Worm (Caenorhabditis elegans): Measurements from ENCODE around the gene Y39G8B.7.

Y39G8B.7 gene

DNA sequence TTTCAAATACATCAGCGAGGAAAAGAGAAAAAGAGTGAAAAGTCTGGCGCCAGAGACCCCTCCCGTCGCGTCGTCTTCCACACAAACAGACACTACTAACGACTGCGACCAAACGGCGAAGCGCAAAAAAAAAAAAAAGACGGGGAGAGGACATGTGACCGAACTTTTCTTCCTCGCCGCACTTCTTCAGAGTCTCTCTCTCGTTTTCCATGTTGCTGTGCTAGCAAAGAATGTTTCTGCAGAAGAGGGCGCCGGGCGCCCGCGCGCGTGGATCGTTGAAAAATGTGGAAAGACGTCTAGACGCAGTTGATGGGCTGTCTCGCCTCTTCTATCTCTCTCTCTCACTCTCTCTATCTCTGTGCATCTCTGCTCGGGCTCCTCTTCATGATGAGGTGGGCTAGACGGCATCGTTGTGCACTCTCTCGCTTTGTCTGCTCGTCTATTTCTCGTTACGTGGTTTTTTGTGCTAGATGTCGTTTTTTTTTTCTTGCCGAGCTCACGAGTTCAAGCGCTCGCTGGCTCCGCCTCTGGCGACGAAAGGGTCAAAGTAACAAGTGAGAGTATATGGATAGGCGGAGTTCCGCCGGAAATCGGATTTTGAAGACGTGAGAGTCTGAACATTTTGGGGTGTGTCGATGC, 45.5 kb upstream of the Y39G8B.7 start (continued):
- TF ChIP-seq nhr-237 (tag; optimal IDR thresholded peaks at IDR 0.05) (peak; percentile 65), nhr-47 (tag; optimal IDR thresholded peaks at IDR 0.05) (peak; percentile 94), fkh-10 (GFP tag; optimal IDR thresholded peaks at IDR 0.05) (peak; percentile 95), nhr-20 (tag; optimal IDR thresholded peaks at IDR 0.05) (peak; percentile 94), lin-14 (GFP tag; optimal IDR thresholded peaks at IDR 0.05) (peak; percentile 98), dpl-1 (GFP tag; optimal IDR thresholded peaks at IDR 0.05) (peak; percentile 52 to 60 (median 57)), aha-1 (tag; optimal IDR thresholded peaks at IDR 0.05) (no peak), ztf-11 (tag; optimal IDR thresholded peaks at IDR 0.05) (peak in 1 of 2 experiments; percentile 66), lir-3 (tag; optimal IDR thresholded peaks at IDR 0.05; ENCODE audit: poor library complexity) (peak; percentile 76), ets-5 (GFP tag; IDR thresholded peaks at IDR 0.05) (0 out of 2 replicates have a peak, but pooled peaks have one; percentile 89), dsc-1 (tag; optimal IDR thresholded peaks at IDR 0.05) (peak; percentile 89), fkh-8 (tag; optimal IDR thresholded peaks at IDR 0.05) (peak; percentile 93), irx-1 (tag; optimal IDR thresholded peaks at IDR 0.05) (peak; percentile 85), C16A3.4 (tag; optimal IDR thresholded peaks at IDR 0.05) (peak; percentile 86), ceh-88 (GFP tag; IDR thresholded peaks at IDR 0.05) (peak; percentile 67), ztf-4 (tag; optimal IDR thresholded peaks at IDR 0.05) (peak; percentile 79), sup-37 (GFP tag; optimal IDR thresholded peaks at IDR 0.05) (peak; percentile 87), egl-13 (tag; optimal IDR thresholded peaks at IDR 0.05) (peak; percentile 92), elt-2 (tag; optimal IDR thresholded peaks at IDR 0.05) (peak; percentile 36), fos-1 (tag; optimal IDR thresholded peaks at IDR 0.05) (peak; percentile 54), nhr-28 (tag; optimal IDR thresholded peaks at IDR 0.05) (no peak), unc-98 (GFP tag; IDR thresholded peaks at IDR 0.05) (no peak), efl-3 (GFP tag; optimal IDR thresholded peaks at IDR 0.05) (no peak), mdl-1 (tag; optimal IDR thresholded peaks at IDR 0.05) (peak; percentile 77 to 97), mep-1 (tag; optimal IDR thresholded peaks at IDR 0.05) (peak; percentile 63), snu-23 (GFP tag; optimal IDR thresholded peaks at IDR 0.05) (peak; percentile 94), ceh-8 (GFP tag; optimal IDR thresholded peaks at IDR 0.05) (peak; percentile 36), mef-2 (tag; optimal IDR thresholded peaks at IDR 0.05) (peak; percentile 85), zag-1 (tag; optimal IDR thresholded peaks at IDR 0.05) (peak; percentile 54), F16B12.6 (tag; optimal IDR thresholded peaks at IDR 0.05) (peak; percentile 7), aly-2 (tag; optimal IDR thresholded peaks at IDR 0.05) (peak; percentile 35), nhr-77 (tag; optimal IDR thresholded peaks at IDR 0.05) (peak; percentile 98), tbx-2 (tag; optimal IDR thresholded peaks at IDR 0.05) (peak; percentile 95)

ce11 chrII:14039811-14040203, 45.0 kb upstream of the Y39G8B.7 start:
- TF ChIP-seq hlh-17 (GFP tag; optimal IDR thresholded peaks at IDR 0.05; ENCODE audit: borderline replicate concordance) (no peak), nhr-47 (tag; optimal IDR thresholded peaks at IDR 0.05) (no peak), fos-1 (tag; optimal IDR thresholded peaks at IDR 0.05) (no peak), dpl-1 (GFP tag; optimal IDR thresholded peaks at IDR 0.05) (no peak), irx-1 (tag; optimal IDR thresholded peaks at IDR 0.05) (no peak), efl-1 (optimal IDR thresholded peaks at IDR 0.05) (no peak), efl-1 (GFP tag; optimal IDR thresholded peaks at IDR 0.05 in 1 of 2) (peak in 1 of 2 experiments; percentile 40), zag-1 (tag; optimal IDR thresholded peaks at IDR 0.05) (no peak), egl-27 (tag; optimal IDR thresholded peaks at IDR 0.05) (no peak), swsn-7 (tag; optimal IDR thresholded peaks at IDR 0.05) (no peak)

DNA sequence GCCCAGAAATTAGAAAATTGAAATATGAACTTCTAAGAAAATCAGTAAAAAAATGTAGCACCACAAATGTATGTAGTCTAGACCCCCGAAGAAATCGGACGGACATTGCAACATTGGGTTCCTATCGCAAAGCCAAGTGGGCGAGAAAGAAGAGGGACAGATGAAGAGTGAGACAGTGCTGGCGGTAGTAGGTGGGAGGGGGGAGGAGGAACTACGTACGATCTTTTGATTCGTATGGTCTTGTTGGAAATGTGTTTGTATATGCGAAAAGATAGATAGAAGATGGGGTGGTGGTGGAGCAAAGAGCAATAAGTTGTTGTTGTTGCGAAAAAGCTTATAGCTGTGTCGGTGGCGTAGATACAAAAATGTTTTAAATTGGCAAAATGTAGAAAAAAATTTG, 43.5 kb upstream of the Y39G8B.7 start:
- TF ChIP-seq nhr-20 (tag; optimal IDR thresholded peaks at IDR 0.05) (peak; percentile 3), ztf-4 (tag; optimal IDR thresholded peaks at IDR 0.05) (no peak), lin-35 (GFP tag; optimal IDR thresholded peaks at IDR 0.05) (peak in 1 of 2 experiments; percentile 8), nhr-28 (tag; optimal IDR thresholded peaks at IDR 0.05) (no peak), fkh-8 (tag; optimal IDR thresholded peaks at IDR 0.05) (peak; percentile 8), lin-15B (tag; optimal IDR thresholded peaks at IDR 0.05) (no peak), C16A3.4 (tag; optimal IDR thresholded peaks at IDR 0.05) (no peak), nhr-77 (tag; optimal IDR thresholded peaks at IDR 0.05) (peak; percentile 53), snu-23 (GFP tag; optimal IDR thresholded peaks at IDR 0.05) (peak; percentile 8), unc-86 (tag; optimal IDR thresholded peaks at IDR 0.05) (no peak), elt-3 (tag; optimal IDR thresholded peaks at IDR 0.05) (peak in 1 of 6 experiments; percentile 11), lin-14 (GFP tag; optimal IDR thresholded peaks at IDR 0.05) (peak; percentile 13), hlh-4 (tag; optimal IDR thresholded peaks at IDR 0.05) (no peak), nhr-12 (tag; optimal IDR thresholded peaks at IDR 0.05) (no peak), pag-3 (tag; optimal IDR thresholded peaks at IDR 0.05; ENCODE audit: borderline replicate concordance, insufficient read depth) (no peak), swsn-7 (tag; optimal IDR thresholded peaks at IDR 0.05) (no peak)

Data from whole organism, L1 larva.